Worm (Caenorhabditis elegans) whole organism, L4 larva: ENCODE results near the gene msp-152.

Experiments used
- R02D3.7 ChIP-seq: fragments of 150-350 bp; sonication (generic microtip); optimal IDR thresholded peaks from 3 replicates; lab custom pipeline; 2014; ENCODE audit warnings: missing biosample characterization, missing genetic modification characterization
- T20F7.1 ChIP-seq: fragments of 200-800 bp; sonication (Bioruptor generic); optimal IDR thresholded peaks from 2 replicates; lab custom pipeline; 2018; ENCODE audit warnings: mild to moderate bottlenecking, missing genetic modification characterization, missing compliant biosample characterization
- Y105C5A.15 ChIP-seq: fragments of 200-800 bp; sonication (Bioruptor generic); IDR thresholded peaks from 2 replicates; pipeline ENCODE4 v1.3.6; 2022; ENCODE audit warnings: missing genetic modification characterization, missing compliant biosample characterization
- ZK337.2 ChIP-seq: fragments of 200-800 bp; sonication (Bioruptor generic); IDR thresholded peaks from 2 replicates; pipeline ENCODE4 v1.3.6; 2022; ENCODE audit warnings: missing genetic modification reagents, missing genetic modification characterization, missing compliant biosample characterization
- ZK546.5 ChIP-seq, 2 experiments: sonication (generic microtip); optimal IDR thresholded peaks; 2 replicates each; lab custom pipeline; 2017; ENCODE audit warnings: missing biosample characterization in 2 of 2, missing genetic modification characterization in 2 of 2
- ceh-20 ChIP-seq: fragments of 200-800 bp; sonication (Bioruptor generic); IDR thresholded peaks from 2 replicates; pipeline ENCODE4 v1.3.6; 2022; ENCODE audit warnings: missing genetic modification reagents, missing genetic modification characterization, missing compliant biosample characterization
- ceh-28 ChIP-seq: fragments of 150-350 bp; optimal IDR thresholded peaks from 2 replicates; lab custom pipeline; 2014; ENCODE audit warnings: missing biosample characterization, missing genetic modification reagents, missing genetic modification characterization
- ceh-32 ChIP-seq: sonication (generic microtip); optimal IDR thresholded peaks from 2 replicates; lab custom pipeline; 2016; ENCODE audit warnings: mild to moderate bottlenecking, missing genetic modification characterization, missing compliant biosample characterization; ENCODE audit not compliant: poor library complexity
- ces-1 ChIP-seq: fragments of 150-350 bp; sonication (generic microtip); optimal IDR thresholded peaks from 4 replicates; lab custom pipeline; 2014; ENCODE audit warnings: missing biosample characterization, missing genetic modification reagents, missing genetic modification characterization
- daf-12 ChIP-seq: fragments of 150-350 bp; optimal IDR thresholded peaks from 2 replicates; lab custom pipeline; 2014; ENCODE audit warnings: missing biosample characterization, missing genetic modification reagents, missing genetic modification characterization
- daf-19 ChIP-seq: fragments of 200-800 bp; sonication (Bioruptor generic); conservative IDR thresholded peaks from 2 replicates; pipeline ENCODE4 v1.3.6; 2022; ENCODE audit warnings: missing genetic modification characterization, missing compliant biosample characterization
- dmd-9 ChIP-seq: fragments of 200-800 bp; sonication (Bioruptor generic); IDR thresholded peaks from 2 replicates; pipeline ENCODE4 v1.3.6; 2022; ENCODE audit warnings: missing genetic modification reagents, missing genetic modification characterization, missing compliant biosample characterization
- dpl-1 ChIP-seq: fragments of 150-350 bp; optimal IDR thresholded peaks from 2 replicates; lab custom pipeline; 2014; ENCODE audit warnings: missing biosample characterization, missing genetic modification reagents, missing genetic modification characterization
- dve-1 ChIP-seq: sonication (generic microtip); optimal IDR thresholded peaks from 2 replicates; lab custom pipeline; 2017; ENCODE audit warnings: antibody characterized with exemption, mild to moderate bottlenecking, missing genetic modification characterization, missing compliant biosample characterization; ENCODE audit not compliant: insufficient read depth
- egl-27 ChIP-seq: sonication (generic microtip); optimal IDR thresholded peaks from 3 replicates; lab custom pipeline; 2017; ENCODE audit warnings: missing biosample characterization, missing genetic modification reagents, missing genetic modification characterization
- egl-43 ChIP-seq: fragments of 200-800 bp; sonication (Bioruptor generic); IDR thresholded peaks from 2 replicates; pipeline ENCODE4 v1.3.6; 2022; ENCODE audit warnings: missing genetic modification reagents, missing genetic modification characterization, missing compliant biosample characterization
- fkh-10 ChIP-seq: fragments of 150-350 bp; optimal IDR thresholded peaks from 2 replicates; lab custom pipeline; 2014; ENCODE audit warnings: missing biosample characterization, missing genetic modification reagents, missing genetic modification characterization
- gei-8 ChIP-seq: fragments of 200-800 bp; sonication (Bioruptor generic); optimal IDR thresholded peaks from 2 replicates; lab custom pipeline; 2018; ENCODE audit warnings: mild to moderate bottlenecking, missing genetic modification characterization, missing compliant biosample characterization
- hif-1 ChIP-seq, 2 experiments: sonication (generic microtip); optimal IDR thresholded peaks; 2 replicates each; lab custom pipeline; 2016 to 2017; ENCODE audit warnings: missing compliant biosample characterization in 2 of 2, missing genetic modification characterization in 2 of 2, missing genetic modification reagents in 2 of 2, missing genotype in 2 of 2, mild to moderate bottlenecking in 1 of 2
- hlh-11 ChIP-seq: fragments of 200-800 bp; sonication (Bioruptor generic); optimal IDR thresholded peaks from 2 replicates; lab custom pipeline; 2018; ENCODE audit warnings: mild to moderate bottlenecking, missing genetic modification characterization, missing compliant biosample characterization
- hlh-30 ChIP-seq: sonication (generic microtip); optimal IDR thresholded peaks from 2 replicates; lab custom pipeline; 2017; ENCODE audit warnings: antibody characterized with exemption, mild to moderate bottlenecking, missing genetic modification characterization, missing compliant biosample characterization; ENCODE audit not compliant: insufficient read depth
- lim-7 ChIP-seq: fragments of 200-800 bp; sonication (Bioruptor generic); IDR thresholded peaks from 2 replicates; pipeline ENCODE4 v1.3.6; 2022; ENCODE audit warnings: missing genetic modification characterization, missing compliant biosample characterization
- lin-15B ChIP-seq: fragments of 150-350 bp; sonication (generic microtip); optimal IDR thresholded peaks from 3 replicates; lab custom pipeline; 2014; ENCODE audit warnings: missing biosample characterization, missing genetic modification characterization
- lir-3 ChIP-seq: sonication (generic microtip); optimal IDR thresholded peaks from 2 replicates; lab custom pipeline; 2016; ENCODE audit warnings: mild to moderate bottlenecking, missing genetic modification characterization, missing compliant biosample characterization
- lsy-2 ChIP-seq, 2 experiments: fragments of 150-350 bp in 1 of 2; sonication (generic microtip) in 1 of 2; optimal IDR thresholded peaks; 2 replicates each; lab custom pipeline; 2014 to 2017; ENCODE audit warnings: missing biosample characterization in 2 of 2, missing genetic modification characterization in 2 of 2
- madf-9 ChIP-seq: fragments of 200-800 bp; sonication (Bioruptor generic); conservative IDR thresholded peaks from 2 replicates; pipeline ENCODE4 v1.3.6; 2022; ENCODE audit warnings: missing genetic modification reagents, missing genetic modification characterization, missing compliant biosample characterization
- mdl-1 ChIP-seq, 2 experiments: fragments of 150-350 bp in 1 of 2; sonication (generic microtip) in 1 of 2; optimal IDR thresholded peaks; 2 replicates each; lab custom pipeline; 2014 to 2017; ENCODE audit warnings: missing biosample characterization in 2 of 2, missing genetic modification characterization in 2 of 2
- mxl-3 ChIP-seq: fragments of 200-800 bp; sonication (Bioruptor generic); optimal IDR thresholded peaks from 2 replicates; lab custom pipeline; 2018; ENCODE audit warnings: mild to moderate bottlenecking, missing genetic modification characterization, missing compliant biosample characterization
- nhr-10 ChIP-seq: fragments of 150-350 bp; optimal IDR thresholded peaks from 2 replicates; lab custom pipeline; 2014; ENCODE audit warnings: missing biosample characterization, missing genetic modification characterization
- nhr-11 ChIP-seq: fragments of 150-350 bp; optimal IDR thresholded peaks from 2 replicates; lab custom pipeline; 2014; ENCODE audit warnings: missing biosample characterization, missing genetic modification characterization
- nhr-111 ChIP-seq: fragments of 200-800 bp; sonication (Bioruptor generic); optimal IDR thresholded peaks from 2 replicates; lab custom pipeline; 2018; ENCODE audit warnings: mild to moderate bottlenecking, missing genetic modification characterization, missing compliant biosample characterization
- nhr-237 ChIP-seq: sonication (generic microtip); optimal IDR thresholded peaks from 2 replicates; lab custom pipeline; 2017; ENCODE audit warnings: missing biosample characterization, missing genetic modification characterization
- nhr-25 ChIP-seq: sonication (generic microtip); optimal IDR thresholded peaks from 2 replicates; lab custom pipeline; 2017; ENCODE audit warnings: missing genetic modification characterization, mild to moderate bottlenecking, missing compliant biosample characterization, antibody characterized with exemption, moderate library complexity, borderline replicate concordance; ENCODE audit not compliant: insufficient read depth
- nhr-41 ChIP-seq: fragments of 200-800 bp; sonication (Bioruptor generic); IDR thresholded peaks from 2 replicates; pipeline ENCODE4 v1.3.6; 2022; ENCODE audit warnings: missing genetic modification reagents, missing genetic modification characterization, missing compliant biosample characterization
- nhr-42 ChIP-seq: fragments of 200-800 bp; sonication (Bioruptor generic); IDR thresholded peaks from 2 replicates; pipeline ENCODE4 v1.3.6; 2022; ENCODE audit warnings: missing genetic modification characterization, missing compliant biosample characterization
- nhr-76 ChIP-seq: fragments of 150-350 bp; optimal IDR thresholded peaks from 2 replicates; lab custom pipeline; 2014; ENCODE audit warnings: missing biosample characterization, missing genetic modification characterization
- pha-4 ChIP-seq, 2 experiments: fragments of 150-350 bp in 1 of 2; fragments of 200-800 bp in 1 of 2; sonication (Bioruptor generic) in 1 of 2; IDR thresholded peaks in 1 of 2; optimal IDR thresholded peaks in 1 of 2; 2 replicates each; pipeline versions ENCODE4 v1.3.6 to Lab custom; 2014 to 2022; ENCODE audit warnings: missing genetic modification characterization in 2 of 2, missing genetic modification reagents in 2 of 2, missing biosample characterization in 1 of 2, missing compliant biosample characterization in 1 of 2
- pqm-1 ChIP-seq: sonication (generic microtip); optimal IDR thresholded peaks from 2 replicates; lab custom pipeline; 2017; ENCODE audit warnings: missing biosample characterization, missing genetic modification characterization
- rbr-2 ChIP-seq: sonication (generic microtip); optimal IDR thresholded peaks from 2 replicates; lab custom pipeline; 2016; ENCODE audit warnings: missing genotype, missing genetic modification characterization, missing compliant biosample characterization
- saeg-2 ChIP-seq: fragments of 200-800 bp; sonication (Bioruptor generic); IDR thresholded peaks from 2 replicates; pipeline ENCODE4 v1.3.6; 2022; ENCODE audit warnings: missing genetic modification reagents, missing genetic modification characterization, missing compliant biosample characterization
- sdz-12 ChIP-seq: fragments of 200-800 bp; sonication (Bioruptor generic); optimal IDR thresholded peaks from 2 replicates; lab custom pipeline; 2018; ENCODE audit warnings: mild to moderate bottlenecking, missing genetic modification characterization, missing compliant biosample characterization
- set-16 ChIP-seq: fragments of 200-800 bp; sonication (Bioruptor generic); IDR thresholded peaks from 2 replicates; pipeline ENCODE4 v1.3.6; 2022; ENCODE audit warnings: missing genetic modification reagents, missing genetic modification characterization, missing compliant biosample characterization
- skn-1 ChIP-seq: fragments of 150-350 bp; optimal IDR thresholded peaks from 2 replicates; lab custom pipeline; 2014; ENCODE audit warnings: missing biosample characterization, missing genetic modification characterization
- snpc-1.2 ChIP-seq: fragments of 200-800 bp; sonication (Bioruptor generic); IDR thresholded peaks from 2 replicates; pipeline ENCODE4 v1.3.6; 2022; ENCODE audit warnings: missing genetic modification reagents, missing genetic modification characterization, missing compliant biosample characterization
- spr-1 ChIP-seq: sonication (generic microtip); optimal IDR thresholded peaks from 2 replicates; lab custom pipeline; 2016; ENCODE audit warnings: mild to moderate bottlenecking, missing genetic modification characterization, missing compliant biosample characterization
- tag-97 ChIP-seq: fragments of 200-800 bp; sonication (Bioruptor generic); IDR thresholded peaks from 2 replicates; pipeline ENCODE4 v1.3.6; 2022; ENCODE audit warnings: missing genetic modification characterization, missing compliant biosample characterization
- vab-7 ChIP-seq: fragments of 200-800 bp; sonication (Bioruptor generic); IDR thresholded peaks from 2 replicates; pipeline ENCODE4 v1.3.6; 2022; ENCODE audit warnings: missing genetic modification reagents, missing genetic modification characterization, missing compliant biosample characterization
- zfp-2 ChIP-seq: sonication (generic microtip); optimal IDR thresholded peaks from 2 replicates; lab custom pipeline; 2016; ENCODE audit warnings: mild to moderate bottlenecking, missing genetic modification characterization, missing compliant biosample characterization
- zfp-3 ChIP-seq: fragments of 200-800 bp; sonication (Bioruptor generic); conservative IDR thresholded peaks from 2 replicates; pipeline ENCODE4 v1.3.6; 2022; ENCODE audit warnings: missing genetic modification reagents, missing genetic modification characterization, missing compliant biosample characterization
- ztf-11 ChIP-seq: fragments of 150-350 bp; optimal IDR thresholded peaks from 2 replicates; lab custom pipeline; 2014; ENCODE audit warnings: missing biosample characterization, missing genetic modification characterization

msp-152 gene

ce11 chrII:4941541-4942206 is 8.8 kb downstream of the msp-152 start, which contains the start of gene ZK546.19:
Gene ZK546.19, plus strand, starts transcription at chrII:4941726.
- no peak for TF ChIP-seq ztf-11 (tag; lab: Kevin White, UChicago)
- no peak for TF ChIP-seq mxl-3 (GFP tag; lab: Kevin White, UChicago)
- no peak for TF ChIP-seq nhr-25 (tag; lab: Kevin White, UChicago)
- TF ChIP-seq hlh-30, result peak; percentile 1
- TF ChIP-seq lim-7 (GFP tag; lab: Robert Waterston, UW), result no peak
- TF ChIP-seq sdz-12, result no peak
- TF ChIP-seq daf-19 (GFP tag; lab: Robert Waterston, UW), result no peak
- peak; percentile 41 to 99 for TF ChIP-seq hif-1 (tag; optimal IDR thresholded peaks at IDR 0.05; lab: Kevin White, UChicago)
- no peak for TF ChIP-seq pha-4 (GFP tag; IDR thresholded peaks at IDR 0.05; lab: Robert Waterston, UW)
- TF ChIP-seq pha-4 (tag; optimal IDR thresholded peaks at IDR 0.05; lab: Kevin White, UChicago), result no peak
- TF ChIP-seq ceh-20 (GFP tag; lab: Robert Waterston, UW), result 0 out of 2 replicates have a peak, but pooled peaks have one; percentile 39
- TF ChIP-seq gei-8, result no peak
- TF ChIP-seq dmd-9 (GFP tag; lab: Robert Waterston, UW), result no peak
- TF ChIP-seq fkh-10 (GFP tag; lab: Kevin White, UChicago), result no peak
- no peak for TF ChIP-seq lir-3 (tag; lab: Kevin White, UChicago)
- no peak for TF ChIP-seq egl-43
- no peak for TF ChIP-seq zfp-3 (GFP tag; lab: Robert Waterston, UW)
- no peak for TF ChIP-seq ceh-28 (tag; lab: Kevin White, UChicago)
- no peak for TF ChIP-seq madf-9 (GFP tag; lab: Robert Waterston, UW)
- TF ChIP-seq spr-1 (tag; lab: Kevin White, UChicago), result no peak
- TF ChIP-seq ZK337.2 (GFP tag; lab: Robert Waterston, UW), result no peak
- TF ChIP-seq saeg-2 (GFP tag; lab: Robert Waterston, UW), result no peak
- TF ChIP-seq nhr-76 (tag; lab: Kevin White, UChicago), result no peak
- peak; percentile 21 for TF ChIP-seq T20F7.1 (GFP tag; lab: Kevin White, UChicago)
- TF ChIP-seq skn-1 (tag; lab: Kevin White, UChicago), result no peak
- no peak for TF ChIP-seq ces-1 (GFP tag; lab: Kevin White, UChicago)
- TF ChIP-seq vab-7, result no peak
- TF ChIP-seq pqm-1 (tag; lab: Kevin White, UChicago), result peak; percentile 4
- peak; percentile 2 for TF ChIP-seq dpl-1 (GFP tag; lab: Kevin White, UChicago)
- peak; percentile 5 for TF ChIP-seq nhr-10 (tag; lab: Kevin White, UChicago)
- TF ChIP-seq tag-97 (GFP tag; lab: Robert Waterston, UW), result no peak
- peak; percentile 5 for TF ChIP-seq hlh-11 (tag; lab: Kevin White, UChicago)
- TF ChIP-seq lin-15B (tag; lab: Kevin White, UChicago), result no peak
- TF ChIP-seq nhr-11 (tag; lab: Kevin White, UChicago), result no peak
- TF ChIP-seq R02D3.7 (tag; lab: Kevin White, UChicago), result no peak
- TF ChIP-seq ceh-32 (tag; lab: Kevin White, UChicago), result no peak
- no peak for TF ChIP-seq daf-12 (tag; lab: Kevin White, UChicago)
- no peak for TF ChIP-seq Y105C5A.15 (GFP tag; lab: Robert Waterston, UW)
- no peak for TF ChIP-seq nhr-41 (GFP tag; lab: Robert Waterston, UW)
- no peak for TF ChIP-seq nhr-237
- TF ChIP-seq ZK546.5 (tag; optimal IDR thresholded peaks at IDR 0.05; lab: Kevin White, UChicago), result no peak
- no peak for TF ChIP-seq rbr-2 (tag; lab: Kevin White, UChicago)
- TF ChIP-seq set-16 (GFP tag; lab: Robert Waterston, UW), result no peak
- TF ChIP-seq snpc-1.2, result no peak
- TF ChIP-seq dve-1 (tag; lab: Kevin White, UChicago), result no peak
- no peak for TF ChIP-seq zfp-2 (tag; lab: Kevin White, UChicago)
- no peak for TF ChIP-seq egl-27 (tag; lab: Kevin White, UChicago)
- TF ChIP-seq lsy-2 (tag; optimal IDR thresholded peaks at IDR 0.05; lab: Kevin White, UChicago), result peak in 1 of 2 experiments; percentile 38
- TF ChIP-seq nhr-111 (GFP tag; lab: Kevin White, UChicago), result no peak
- TF ChIP-seq nhr-42 (GFP tag; lab: Robert Waterston, UW), result no peak
- TF ChIP-seq mdl-1 (tag; optimal IDR thresholded peaks at IDR 0.05; lab: Kevin White, UChicago), result no peak
